Comparison of ENCODE assay signal across 1 fruit fly cellular context in the genomic region with DNA sequence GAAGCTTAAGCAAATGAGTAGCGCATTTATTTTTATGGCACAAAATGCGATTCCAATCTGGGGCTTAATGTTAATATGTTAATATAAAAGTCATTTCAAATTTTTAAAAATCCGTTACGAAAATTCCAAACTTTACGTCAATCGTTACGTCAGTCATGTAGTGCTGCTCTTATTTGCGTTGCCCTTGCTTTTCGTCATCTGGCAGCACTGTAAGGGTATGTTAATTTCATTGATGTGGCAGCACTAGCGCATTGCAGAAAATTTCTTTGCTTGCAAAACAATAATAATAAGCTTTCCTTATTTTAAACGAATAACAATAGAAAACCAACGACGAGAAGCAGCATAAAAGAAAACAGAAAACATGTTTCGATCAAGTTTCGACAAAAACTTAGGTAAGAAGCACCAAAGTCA.
TF ChIP-seq lines count a peak whose summit lies in the region.

A gene (plus strand): TSS at position 167 of the 411 bp plus-strand sequence.

TF ChIP-seq in whole organism, embryonic, 481 proteins besides CTCF, POLR2A, EP300 and RAD21 (continued from another document and continues in another):
- TF ChIP-seq repo (GFP tag; optimal IDR thresholded peaks at IDR 0.05; lab: Kevin White, UChicago) (no peak), CG17829 (tag; optimal IDR thresholded peaks at IDR 0.05; lab: Kevin White, UChicago) (peak; percentile 41), Atf3 (GFP tag; optimal IDR thresholded peaks at IDR 0.05; lab: Kevin White, UChicago) (no peak), E2f2 (GFP tag; IDR thresholded peaks at IDR 0.05; lab: Robert Waterston, UW) (peak; percentile 79), Dbx (GFP tag; IDR thresholded peaks at IDR 0.05; lab: Robert Waterston, UW) (no peak), CG10979 (tag; optimal IDR thresholded peaks at IDR 0.05; lab: Kevin White, UChicago) (no peak), CG15601 (tag; optimal IDR thresholded peaks at IDR 0.05; lab: Kevin White, UChicago) (peak; percentile 17), fd96Cb (tag; optimal IDR thresholded peaks at IDR 0.05; lab: Kevin White, UChicago) (no peak), CG8388 (GFP tag; optimal IDR thresholded peaks at IDR 0.05; lab: Kevin White, UChicago) (no peak), D (optimal IDR thresholded peaks at IDR 0.05; lab: Kevin White, UChicago) (no peak), D (GFP tag; optimal IDR thresholded peaks at IDR 0.05; lab: Kevin White, UChicago) (no peak), CG2889 (GFP tag; IDR thresholded peaks at IDR 0.05; lab: Robert Waterston, UW) (no peak), CG4854 (GFP tag; optimal IDR thresholded peaks at IDR 0.05; lab: Kevin White, UChicago) (no peak), CG15514 (GFP tag; optimal IDR thresholded peaks at IDR 0.05; lab: Kevin White, UChicago) (peak; percentile 77), kay (GFP tag; optimal IDR thresholded peaks at IDR 0.05; lab: Kevin White, UChicago) (peak; percentile 95), esg (GFP tag; conservative IDR thresholded peaks at IDR 0.05; lab: Robert Waterston, UW) (no peak), CG1024 (GFP tag; IDR thresholded peaks at IDR 0.05; lab: Robert Waterston, UW) (no peak), CG3838 (GFP tag; optimal IDR thresholded peaks at IDR 0.05; lab: Kevin White, UChicago) (no peak), CG14014 (GFP tag; IDR thresholded peaks at IDR 0.05; lab: Robert Waterston, UW) (no peak), tna (GFP tag; IDR thresholded peaks at IDR 0.05; lab: Robert Waterston, UW; ENCODE audit: partially characterized antibody) (no peak), sqz (GFP tag; optimal IDR thresholded peaks at IDR 0.05; lab: Kevin White, UChicago) (no peak), nom (GFP tag; optimal IDR thresholded peaks at IDR 0.05; lab: Kevin White, UChicago) (peak; percentile 14), bbx (GFP tag; IDR thresholded peaks at IDR 0.05; lab: Robert Waterston, UW; ENCODE audit: partially characterized antibody) (peak; percentile 60; the same call in 1 of the 2 replicates), Xbp1 (GFP tag; optimal IDR thresholded peaks at IDR 0.05; lab: Kevin White, UChicago) (no peak), dpn (GFP tag; optimal IDR thresholded peaks at IDR 0.05; lab: Kevin White, UChicago) (peak in 1 of 2 experiments; percentile 1), Sry-β (GFP tag; optimal IDR thresholded peaks at IDR 0.05; lab: Kevin White, UChicago) (no peak), lbe (GFP tag; optimal IDR thresholded peaks at IDR 0.05; lab: Kevin White, UChicago) (peak; percentile 50), CG11093 (GFP tag; IDR thresholded peaks at IDR 0.05; lab: Robert Waterston, UW) (no peak), CG18262 (tag; optimal IDR thresholded peaks at IDR 0.05; lab: Kevin White, UChicago) (no peak), CG10565 (GFP tag; optimal IDR thresholded peaks at IDR 0.05; lab: Kevin White, UChicago) (no peak), Rx (GFP tag; IDR thresholded peaks at IDR 0.05; lab: Robert Waterston, UW) (no peak), btn (GFP tag; optimal IDR thresholded peaks at IDR 0.05; lab: Kevin White, UChicago) (no peak), hb (GFP tag; IDR thresholded peaks at IDR 0.05; lab: Robert Waterston, UW; ENCODE audit: partially characterized antibody) (no peak), Hmr (GFP tag; optimal IDR thresholded peaks at IDR 0.05; lab: Kevin White, UChicago) (no peak), gsb (GFP tag; IDR thresholded peaks at IDR 0.05; lab: Robert Waterston, UW) (no peak), az2 (GFP tag; optimal IDR thresholded peaks at IDR 0.05; lab: Kevin White, UChicago) (no peak), CG8478 (optimal IDR thresholded peaks at IDR 0.05; lab: Kevin White, UChicago) (no peak), CG2678 (tag; optimal IDR thresholded peaks at IDR 0.05; lab: Kevin White, UChicago) (no peak), NC2β (GFP tag; optimal IDR thresholded peaks at IDR 0.05; lab: Kevin White, UChicago) (no peak), CG14710 (tag; optimal IDR thresholded peaks at IDR 0.05; lab: Kevin White, UChicago) (peak; percentile 71), PHDP (tag; optimal IDR thresholded peaks at IDR 0.05; lab: Kevin White, UChicago) (no peak), Dek (tag; optimal IDR thresholded peaks at IDR 0.05; lab: Kevin White, UChicago) (no peak), CG13123 (GFP tag; optimal IDR thresholded peaks at IDR 0.05; lab: Kevin White, UChicago) (no peak), Rfx (GFP tag; IDR thresholded peaks at IDR 0.05; lab: Robert Waterston, UW) (no peak), amos (GFP tag; IDR thresholded peaks at IDR 0.05; lab: Robert Waterston, UW; ENCODE audit: partially characterized antibody) (peak; percentile 32; the same call in 1 of the 2 replicates), luna (GFP tag; optimal IDR thresholded peaks at IDR 0.05; lab: Kevin White, UChicago) (no peak), jigr1 (GFP tag; IDR thresholded peaks at IDR 0.05; lab: Robert Waterston, UW) (no peak), CG12942 (GFP tag; optimal IDR thresholded peaks at IDR 0.05; lab: Kevin White, UChicago) (no peak), ac (GFP tag; optimal IDR thresholded peaks at IDR 0.05; lab: Kevin White, UChicago) (no peak), Nf-YC (tag; optimal IDR thresholded peaks at IDR 0.05; lab: Kevin White, UChicago) (peak; percentile 42), pum (GFP tag; optimal IDR thresholded peaks at IDR 0.05; lab: Kevin White, UChicago) (no peak), CG1832 (GFP tag; optimal IDR thresholded peaks at IDR 0.05; lab: Kevin White, UChicago) (no peak), ewg (GFP tag; optimal IDR thresholded peaks at IDR 0.05; lab: Kevin White, UChicago) (no peak), CG6765 (GFP tag; optimal IDR thresholded peaks at IDR 0.05; lab: Kevin White, UChicago) (no peak), Asciz (GFP tag; optimal IDR thresholded peaks at IDR 0.05; lab: Kevin White, UChicago) (no peak), h (optimal IDR thresholded peaks at IDR 0.05; lab: Kevin White, UChicago) (no peak), MTF-1 (GFP tag; optimal IDR thresholded peaks at IDR 0.05; lab: Kevin White, UChicago; ENCODE audit: borderline replicate concordance) (no peak), CG9727 (GFP tag; optimal IDR thresholded peaks at IDR 0.05; lab: Kevin White, UChicago) (no peak), zfh1 (GFP tag; IDR thresholded peaks at IDR 0.05; lab: Robert Waterston, UW) (no peak), CG7556 (GFP tag; optimal IDR thresholded peaks at IDR 0.05; lab: Kevin White, UChicago) (no peak), oc (tag; optimal IDR thresholded peaks at IDR 0.05; lab: Kevin White, UChicago) (no peak), jing (GFP tag; optimal IDR thresholded peaks at IDR 0.05; lab: Kevin White, UChicago) (no peak), shn (GFP tag; optimal IDR thresholded peaks at IDR 0.05; lab: Kevin White, UChicago) (no peak), sr (GFP tag; IDR thresholded peaks at IDR 0.05; lab: Robert Waterston, UW) (no peak), nau (GFP tag; optimal IDR thresholded peaks at IDR 0.05; lab: Kevin White, UChicago) (no peak), ato (GFP tag; IDR thresholded peaks at IDR 0.05; lab: Robert Waterston, UW; ENCODE audit: partially characterized antibody) (no peak), HLH54F (GFP tag; optimal IDR thresholded peaks at IDR 0.05; lab: Kevin White, UChicago) (no peak), Nf-YA (GFP tag; IDR thresholded peaks at IDR 0.05; lab: Robert Waterston, UW) (no peak), CG2199 (GFP tag; IDR thresholded peaks at IDR 0.05; lab: Robert Waterston, UW) (no peak), Awh (GFP tag; IDR thresholded peaks at IDR 0.05; lab: Robert Waterston, UW) (no peak), ab (GFP tag; optimal IDR thresholded peaks at IDR 0.05; lab: Kevin White, UChicago) (no peak), bowl (GFP tag; IDR thresholded peaks at IDR 0.05; lab: Robert Waterston, UW) (no peak), CG17361 (GFP tag; IDR thresholded peaks at IDR 0.05; lab: Robert Waterston, UW) (0 out of 3 replicates have a peak, but pooled peaks have one; percentile 18), CG11696 (GFP tag; IDR thresholded peaks at IDR 0.05; lab: Robert Waterston, UW) (no peak), CG13287 (GFP tag; IDR thresholded peaks at IDR 0.05; lab: Robert Waterston, UW; ENCODE audit: partially characterized antibody) (peak; percentile 33; the same call in 1 of the 2 replicates), fru (optimal IDR thresholded peaks at IDR 0.05; lab: Kevin White, UChicago) (no peak), pros (GFP tag; optimal IDR thresholded peaks at IDR 0.05; lab: Kevin White, UChicago) (no peak), ERR (GFP tag; optimal IDR thresholded peaks at IDR 0.05; lab: Kevin White, UChicago) (peak; percentile 3), Usf (GFP tag; optimal IDR thresholded peaks at IDR 0.05; lab: Kevin White, UChicago) (no peak), CG32532 (GFP tag; IDR thresholded peaks at IDR 0.05; lab: Robert Waterston, UW) (no peak), CG10654 (GFP tag; optimal IDR thresholded peaks at IDR 0.05; lab: Kevin White, UChicago) (no peak), CG2875 (GFP tag; optimal IDR thresholded peaks at IDR 0.05; lab: Kevin White, UChicago) (no peak), bigmax (GFP tag; optimal IDR thresholded peaks at IDR 0.05; lab: Kevin White, UChicago) (peak; percentile 19), CG30431 (GFP tag; optimal IDR thresholded peaks at IDR 0.05; lab: Kevin White, UChicago) (no peak), HmgD (GFP tag; optimal IDR thresholded peaks at IDR 0.05; lab: Kevin White, UChicago) (no peak), CG11398 (GFP tag; optimal IDR thresholded peaks at IDR 0.05; lab: Kevin White, UChicago) (no peak), pan (optimal IDR thresholded peaks at IDR 0.05; lab: Kevin White, UChicago) (no peak), pan (GFP tag; optimal IDR thresholded peaks at IDR 0.05 in 1 of 2, IDR thresholded peaks at IDR 0.05 in 1 of 2) (no peak), yki (optimal IDR thresholded peaks at IDR 0.05; lab: Kevin White, UChicago) (no peak), CG1603 (tag; optimal IDR thresholded peaks at IDR 0.05; lab: Kevin White, UChicago) (peak; percentile 77), tio (GFP tag; optimal IDR thresholded peaks at IDR 0.05; lab: Kevin White, UChicago) (no peak), Opbp (GFP tag; IDR thresholded peaks at IDR 0.05; lab: Robert Waterston, UW; ENCODE audit: partially characterized antibody) (peak; percentile 62), slp2 (GFP tag; optimal IDR thresholded peaks at IDR 0.05; lab: Kevin White, UChicago) (no peak), CG33213 (GFP tag; optimal IDR thresholded peaks at IDR 0.05; lab: Kevin White, UChicago) (peak; percentile 32), scrt (GFP tag; optimal IDR thresholded peaks at IDR 0.05; lab: Kevin White, UChicago) (no peak), CG14050 (GFP tag; IDR thresholded peaks at IDR 0.05; lab: Robert Waterston, UW) (no peak), CG9215 (GFP tag; IDR thresholded peaks at IDR 0.05; lab: Robert Waterston, UW) (no peak), fd64A (GFP tag; optimal IDR thresholded peaks at IDR 0.05; lab: Kevin White, UChicago) (no peak), tap (tag; optimal IDR thresholded peaks at IDR 0.05; lab: Kevin White, UChicago) (no peak), inv (GFP tag; IDR thresholded peaks at IDR 0.05; lab: Robert Waterston, UW; ENCODE audit: partially characterized antibody) (no peak), croc (GFP tag; conservative IDR thresholded peaks at IDR 0.05; lab: Robert Waterston, UW) (no peak), trh (GFP tag; optimal IDR thresholded peaks at IDR 0.05; lab: Kevin White, UChicago) (no peak), pb (GFP tag; optimal IDR thresholded peaks at IDR 0.05; lab: Kevin White, UChicago) (no peak), Gug (GFP tag; IDR thresholded peaks at IDR 0.05; lab: Robert Waterston, UW) (no peak), CG14965 (GFP tag; optimal IDR thresholded peaks at IDR 0.05; lab: Kevin White, UChicago; ENCODE audit: borderline replicate concordance) (no peak), Hr3 (GFP tag; optimal IDR thresholded peaks at IDR 0.05; lab: Kevin White, UChicago) (no peak), CG7372 (GFP tag; IDR thresholded peaks at IDR 0.05; lab: Robert Waterston, UW) (no peak), CG34422 (GFP tag; IDR thresholded peaks at IDR 0.05; lab: Robert Waterston, UW) (no peak), Chrac-16 (GFP tag; optimal IDR thresholded peaks at IDR 0.05; lab: Kevin White, UChicago) (no peak), Hmx (GFP tag; optimal IDR thresholded peaks at IDR 0.05; lab: Kevin White, UChicago) (no peak), CG18011 (GFP tag; optimal IDR thresholded peaks at IDR 0.05; lab: Kevin White, UChicago) (no peak), HmgZ (tag; optimal IDR thresholded peaks at IDR 0.05; lab: Kevin White, UChicago) (peak; percentile 68), Dll (GFP tag; IDR thresholded peaks at IDR 0.05; lab: Robert Waterston, UW; ENCODE audit: partially characterized antibody) (no peak), CG7987 (GFP tag; optimal IDR thresholded peaks at IDR 0.05; lab: Kevin White, UChicago) (peak; percentile 24), CG31365 (tag; optimal IDR thresholded peaks at IDR 0.05; lab: Kevin White, UChicago) (no peak), bcd (GFP tag; optimal IDR thresholded peaks at IDR 0.05; lab: Kevin White, UChicago) (no peak), cad (GFP tag; optimal IDR thresholded peaks at IDR 0.05; lab: Kevin White, UChicago) (no peak), CG16779 (GFP tag; IDR thresholded peaks at IDR 0.05; lab: Robert Waterston, UW) (no peak), CG14441 (GFP tag; IDR thresholded peaks at IDR 0.05; lab: Robert Waterston, UW) (no peak), CG16813 (GFP tag; IDR thresholded peaks at IDR 0.05; lab: Robert Waterston, UW; ENCODE audit: partially characterized antibody) (0 out of 3 replicates have a peak, but pooled peaks have one; percentile 39), CG1647 (GFP tag; optimal IDR thresholded peaks at IDR 0.05; lab: Kevin White, UChicago) (no peak), YL-1 (GFP tag; optimal IDR thresholded peaks at IDR 0.05; lab: Kevin White, UChicago) (peak; percentile 71), Gsc (GFP tag; IDR thresholded peaks at IDR 0.05; lab: Robert Waterston, UW) (no peak), fu2 (GFP tag; optimal IDR thresholded peaks at IDR 0.05; lab: Kevin White, UChicago) (no peak), ttk (GFP tag; IDR thresholded peaks at IDR 0.05; lab: Robert Waterston, UW) (no peak), HLH3B (GFP tag; IDR thresholded peaks at IDR 0.05; lab: Robert Waterston, UW) (no peak), Dp (GFP tag; optimal IDR thresholded peaks at IDR 0.05; lab: Kevin White, UChicago) (peak; percentile 80), CG15479 (GFP tag; optimal IDR thresholded peaks at IDR 0.05; lab: Kevin White, UChicago) (no peak), CG17186 (GFP tag; optimal IDR thresholded peaks at IDR 0.05; lab: Kevin White, UChicago) (peak; percentile 40), CG7745 (tag; optimal IDR thresholded peaks at IDR 0.05; lab: Kevin White, UChicago) (peak; percentile 88), CG5180 (GFP tag; optimal IDR thresholded peaks at IDR 0.05; lab: Kevin White, UChicago) (no peak), exex (tag; optimal IDR thresholded peaks at IDR 0.05; lab: Kevin White, UChicago) (no peak)
